Worm (Caenorhabditis elegans) whole organism, young adult: Measurements from ENCODE around the gene bec-1.

ENCODE experiments used
- B0336.3 ChIP-seq: fragments of 200-800 bp; sonication (Bioruptor generic); IDR thresholded peaks from 2 replicates; pipeline ENCODE4 v1.3.6; 2022; ENCODE audit warnings: missing genetic modification characterization, missing compliant biosample characterization
- D2030.7 ChIP-seq: fragments of 200-800 bp; sonication (Bioruptor generic); IDR thresholded peaks from 2 replicates; pipeline ENCODE4 v1.3.6; 2022; ENCODE audit warnings: missing genetic modification reagents, missing genetic modification characterization, missing compliant biosample characterization
- F57C9.4 ChIP-seq: sonication (generic microtip); optimal IDR thresholded peaks from 2 replicates; lab custom pipeline; 2017; ENCODE audit warnings: mild to moderate bottlenecking, missing genetic modification characterization, missing compliant biosample characterization
- K11D2.4 ChIP-seq: fragments of 200-800 bp; sonication (Bioruptor generic); IDR thresholded peaks from 2 replicates; pipeline ENCODE4 v1.3.6; 2022; ENCODE audit warnings: missing genetic modification reagents, missing genetic modification characterization, missing compliant biosample characterization
- Y53F4B.3 ChIP-seq: fragments of 200-800 bp; sonication (Bioruptor generic); IDR thresholded peaks from 2 replicates; pipeline ENCODE4 v1.3.6; 2022; ENCODE audit warnings: missing genetic modification reagents, missing genetic modification characterization, missing compliant biosample characterization
- Y53G8AR.9 ChIP-seq: fragments of 200-800 bp; sonication (Bioruptor generic); conservative IDR thresholded peaks from 2 replicates; pipeline ENCODE4 v1.3.6; 2022; ENCODE audit warnings: missing genetic modification reagents, missing genetic modification characterization, missing compliant biosample characterization
- Y56A3A.18 ChIP-seq: fragments of 200-800 bp; sonication (Bioruptor generic); IDR thresholded peaks from 2 replicates; pipeline ENCODE4 v1.3.6; 2022; ENCODE audit warnings: missing genetic modification reagents, missing genetic modification characterization, missing compliant biosample characterization
- Y95B8A.8 ChIP-seq: fragments of 200-800 bp; sonication (Bioruptor generic); IDR thresholded peaks from 2 replicates; pipeline ENCODE4 v1.3.6; 2022; ENCODE audit warnings: missing genetic modification reagents, missing genetic modification characterization, missing compliant biosample characterization
- ama-1 ChIP-seq, 3 experiments: fragments of 150-350 bp in 1 of 3; sonication (generic microtip) in 2 of 3; optimal IDR thresholded peaks; 2 replicates each; lab custom pipeline; 2014 to 2018; ENCODE audit warnings: missing biosample characterization in 2 of 3, missing genetic modification characterization in 2 of 3, missing genetic modification reagents in 2 of 3
- attf-3 ChIP-seq: fragments of 200-800 bp; sonication (Bioruptor generic); conservative IDR thresholded peaks from 2 replicates; pipeline ENCODE4 v1.3.6; 2022; ENCODE audit warnings: missing genetic modification reagents, missing genetic modification characterization, missing compliant biosample characterization
- bed-1 ChIP-seq: fragments of 200-800 bp; sonication (Bioruptor generic); IDR thresholded peaks from 2 replicates; pipeline ENCODE4 v1.3.6; 2022; ENCODE audit warnings: missing genetic modification reagents, missing genetic modification characterization, missing compliant biosample characterization
- bed-2 ChIP-seq: fragments of 200-800 bp; sonication (Bioruptor generic); IDR thresholded peaks from 2 replicates; pipeline ENCODE4 v1.3.6; 2022; ENCODE audit warnings: missing genetic modification reagents, missing genetic modification characterization, missing compliant biosample characterization
- dox-1 ChIP-seq: fragments of 200-800 bp; sonication (Bioruptor generic); IDR thresholded peaks from 2 replicates; pipeline ENCODE4 v1.3.6; 2022; ENCODE audit warnings: missing genetic modification reagents, missing genetic modification characterization, missing compliant biosample characterization
- dpl-1 ChIP-seq: fragments of 150-350 bp; optimal IDR thresholded peaks from 2 replicates; lab custom pipeline; 2014; ENCODE audit warnings: missing biosample characterization, missing genetic modification reagents, missing genetic modification characterization
- egrh-3 ChIP-seq: fragments of 200-800 bp; sonication (Bioruptor generic); IDR thresholded peaks from 2 replicates; pipeline ENCODE4 v1.3.6; 2022; ENCODE audit warnings: missing genetic modification reagents, missing genetic modification characterization, missing compliant biosample characterization
- ets-4 ChIP-seq: fragments of 200-800 bp; sonication (Bioruptor generic); optimal IDR thresholded peaks from 2 replicates; lab custom pipeline; 2018; ENCODE audit warnings: mild to moderate bottlenecking, missing genetic modification characterization, missing compliant biosample characterization
- him-1 ChIP-seq: sonication (generic microtip); optimal IDR thresholded peaks from 2 replicates; lab custom pipeline; 2016; ENCODE audit warnings: missing genotype, missing genetic modification reagents, missing genetic modification characterization, missing compliant biosample characterization
- hlh-12 ChIP-seq: sonication (generic microtip); optimal IDR thresholded peaks from 2 replicates; lab custom pipeline; 2016; ENCODE audit warnings: missing genetic modification characterization, missing compliant biosample characterization
- hlh-26 ChIP-seq: fragments of 200-800 bp; sonication (Bioruptor generic); conservative IDR thresholded peaks from 2 replicates; pipeline ENCODE4 v1.3.6; 2022; ENCODE audit warnings: missing genetic modification reagents, missing genetic modification characterization, missing compliant biosample characterization
- hmg-20 ChIP-seq: fragments of 200-800 bp; sonication (Bioruptor generic); IDR thresholded peaks from 2 replicates; pipeline ENCODE4 v1.3.6; 2022; ENCODE audit warnings: missing genetic modification reagents, missing genetic modification characterization, missing compliant biosample characterization
- hrde-1 ChIP-seq: sonication (generic microtip); optimal IDR thresholded peaks from 2 replicates; lab custom pipeline; 2016; ENCODE audit warnings: missing genetic modification characterization, mild to moderate bottlenecking, missing compliant biosample characterization, moderate library complexity, missing genotype, missing genetic modification reagents, borderline replicate concordance
- let-607 ChIP-seq, 2 experiments: fragments of 200-800 bp in 1 of 2; sonication (Bioruptor generic) in 1 of 2; sonication (generic microtip) in 1 of 2; optimal IDR thresholded peaks; 2 replicates each; lab custom pipeline; 2016 to 2018; ENCODE audit warnings: mild to moderate bottlenecking in 2 of 2, missing compliant biosample characterization in 2 of 2, missing genetic modification characterization in 2 of 2, moderate library complexity in 2 of 2, missing genotype in 1 of 2
- lin-40 ChIP-seq: sonication (generic microtip); optimal IDR thresholded peaks from 2 replicates; lab custom pipeline; 2016; ENCODE audit warnings: missing genetic modification characterization, mild to moderate bottlenecking, missing compliant biosample characterization, missing genotype, missing genetic modification reagents
- lin-54 ChIP-seq: fragments of 200-800 bp; sonication (Bioruptor generic); optimal IDR thresholded peaks from 2 replicates; lab custom pipeline; 2018; ENCODE audit warnings: mild to moderate bottlenecking, missing genetic modification characterization, missing compliant biosample characterization
- lsl-1 ChIP-seq: fragments of 200-800 bp; sonication (Bioruptor generic); optimal IDR thresholded peaks from 2 replicates; lab custom pipeline; 2018; ENCODE audit warnings: mild to moderate bottlenecking, missing genetic modification characterization, moderate library complexity, missing compliant biosample characterization
- lsy-27 ChIP-seq: sonication (generic microtip); optimal IDR thresholded peaks from 2 replicates; lab custom pipeline; 2017; ENCODE audit warnings: missing genetic modification characterization, mild to moderate bottlenecking, missing compliant biosample characterization, antibody characterized with exemption, missing genotype, borderline replicate concordance; ENCODE audit not compliant: insufficient read depth
- madf-3 ChIP-seq: fragments of 200-800 bp; sonication (Bioruptor generic); IDR thresholded peaks from 2 replicates; pipeline ENCODE4 v1.3.6; 2022; ENCODE audit warnings: missing genetic modification reagents, missing genetic modification characterization, missing compliant biosample characterization
- madf-6 ChIP-seq: fragments of 200-800 bp; sonication (Bioruptor generic); IDR thresholded peaks from 2 replicates; pipeline ENCODE4 v1.3.6; 2022; ENCODE audit warnings: missing genetic modification reagents, missing genetic modification characterization, missing compliant biosample characterization
- madf-8 ChIP-seq: fragments of 200-800 bp; sonication (Bioruptor generic); conservative IDR thresholded peaks from 2 replicates; pipeline ENCODE4 v1.3.6; 2022; ENCODE audit warnings: missing genetic modification reagents, missing genetic modification characterization, missing compliant biosample characterization
- mxl-1 ChIP-seq: sonication (generic microtip); optimal IDR thresholded peaks from 2 replicates; lab custom pipeline; 2016; ENCODE audit warnings: missing genetic modification characterization, missing compliant biosample characterization
- nfyb-1 ChIP-seq: fragments of 200-800 bp; sonication (Bioruptor generic); IDR thresholded peaks from 2 replicates; pipeline ENCODE4 v1.3.6; 2022; ENCODE audit warnings: missing genetic modification reagents, missing genetic modification characterization, missing compliant biosample characterization
- nhr-90 ChIP-seq: sonication (generic microtip); optimal IDR thresholded peaks from 2 replicates; lab custom pipeline; 2016; ENCODE audit warnings: missing genotype, mild to moderate bottlenecking, missing genetic modification characterization, missing compliant biosample characterization
- rec-8 ChIP-seq, 2 experiments: sonication (generic microtip); optimal IDR thresholded peaks; 2 replicates each; lab custom pipeline; 2016; ENCODE audit warnings: mild to moderate bottlenecking in 2 of 2, missing genetic modification characterization in 2 of 2, missing genetic modification reagents in 2 of 2, missing genotype in 2 of 2, missing biosample characterization in 1 of 2, missing compliant biosample characterization in 1 of 2, moderate library complexity in 1 of 2
- sdz-38 ChIP-seq: sonication (generic microtip); optimal IDR thresholded peaks from 2 replicates; lab custom pipeline; 2016; ENCODE audit warnings: missing genotype, missing genetic modification characterization, missing compliant biosample characterization
- sea-2 ChIP-seq: fragments of 200-800 bp; sonication (Bioruptor generic); IDR thresholded peaks from 2 replicates; pipeline ENCODE4 v1.3.6; 2022; ENCODE audit warnings: missing genetic modification characterization, missing compliant biosample characterization
- snpc-1.3 ChIP-seq: sonication (generic microtip); optimal IDR thresholded peaks from 2 replicates; lab custom pipeline; 2017; ENCODE audit warnings: missing genetic modification characterization, mild to moderate bottlenecking, missing compliant biosample characterization, antibody characterized with exemption, moderate library complexity, missing genotype, missing genetic modification reagents; ENCODE audit not compliant: insufficient read depth
- somi-1 ChIP-seq: fragments of 200-800 bp; sonication (Bioruptor generic); optimal IDR thresholded peaks from 2 replicates; lab custom pipeline; 2018; ENCODE audit warnings: mild to moderate bottlenecking, missing genetic modification characterization, missing compliant biosample characterization
- tbp1 ChIP-seq: fragments of 200-800 bp; sonication (Bioruptor generic); optimal IDR thresholded peaks from 2 replicates; lab custom pipeline; 2018; ENCODE audit warnings: mild to moderate bottlenecking, missing genetic modification characterization, missing compliant biosample characterization
- zim-3 ChIP-seq: sonication (generic microtip); optimal IDR thresholded peaks from 2 replicates; lab custom pipeline; 2017; ENCODE audit warnings: mild to moderate bottlenecking, missing genetic modification characterization, moderate library complexity, missing compliant biosample characterization
- ztf-22 ChIP-seq: fragments of 200-800 bp; sonication (Bioruptor generic); optimal IDR thresholded peaks from 2 replicates; lab custom pipeline; 2018; ENCODE audit warnings: mild to moderate bottlenecking, missing genetic modification characterization, moderate library complexity, missing compliant biosample characterization

bec-1 gene

DNA sequence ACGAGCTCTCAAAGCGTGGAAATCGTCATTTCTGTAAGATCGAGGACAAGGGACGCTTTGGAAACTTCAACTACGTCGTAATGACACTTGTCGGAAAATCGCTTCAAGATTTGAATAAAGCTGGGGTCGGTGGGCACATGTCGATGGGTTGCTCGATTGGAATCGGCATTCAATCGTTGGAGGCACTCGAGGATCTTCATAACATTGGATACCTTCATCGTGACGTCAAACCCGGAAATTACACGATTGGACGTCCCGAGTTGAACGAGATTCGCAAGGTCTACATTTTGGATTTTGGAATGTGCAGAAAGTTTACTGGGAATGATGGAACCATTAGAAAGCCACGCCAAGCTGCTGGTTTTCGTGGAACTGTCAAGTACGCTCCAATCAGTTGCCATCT lies 31.7 kb downstream of the bec-1 start:
- no peak for TF ChIP-seq snpc-1.3
- TF ChIP-seq rec-8 (tag; optimal IDR thresholded peaks at IDR 0.05; lab: Kevin White, UChicago), result no peak
- no peak for TF ChIP-seq egrh-3 (GFP tag; lab: Robert Waterston, UW)
- TF ChIP-seq bed-2 (GFP tag; lab: Robert Waterston, UW), result no peak
- TF ChIP-seq madf-6 (GFP tag; lab: Robert Waterston, UW), result no peak
- TF ChIP-seq nfyb-1, result no peak
- TF ChIP-seq hlh-12 (tag; lab: Kevin White, UChicago), result no peak
- TF ChIP-seq B0336.3 (GFP tag; lab: Robert Waterston, UW), result no peak
- no peak for TF ChIP-seq him-1 (tag; lab: Kevin White, UChicago)
- TF ChIP-seq madf-8 (GFP tag; lab: Robert Waterston, UW), result no peak
- no peak for TF ChIP-seq hrde-1 (tag; lab: Kevin White, UChicago)
- no peak for TF ChIP-seq lin-40
- no peak for TF ChIP-seq Y95B8A.8 (GFP tag; lab: Robert Waterston, UW)
- TF ChIP-seq let-607 (tag; optimal IDR thresholded peaks at IDR 0.05; lab: Kevin White, UChicago), result no peak
- no peak for TF ChIP-seq dox-1 (GFP tag; lab: Robert Waterston, UW)
- TF ChIP-seq madf-3, result no peak

DNA sequence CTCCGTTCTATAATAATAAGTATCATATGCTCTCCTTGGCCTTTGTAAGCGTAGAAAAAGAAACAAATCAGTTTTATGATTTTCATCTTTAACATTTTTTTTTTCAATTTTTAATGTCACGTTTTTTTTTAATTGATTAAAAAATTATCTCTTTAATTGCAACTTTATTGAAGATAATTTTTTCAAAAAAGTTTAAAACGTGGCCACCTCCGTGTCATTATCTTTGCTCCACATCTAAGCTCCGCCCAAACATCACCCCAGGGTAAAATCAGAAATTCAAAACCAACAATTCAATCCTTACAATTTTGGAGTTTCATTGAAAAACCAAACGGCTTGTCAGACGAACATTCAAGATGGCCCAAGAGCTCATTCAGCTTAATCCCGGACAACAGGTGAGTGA lies 32.6 kb downstream of the bec-1 start, which contains the start of gene ttbk-8.2:
Gene ttbk-8.2, plus strand, starts transcription at position 301 of the 400 bp plus-strand sequence.
- TF ChIP-seq hlh-26 (GFP tag; lab: Robert Waterston, UW), result no peak
- TF ChIP-seq him-1 (tag; lab: Kevin White, UChicago), result no peak
- no peak for TF ChIP-seq madf-3
- no peak for TF ChIP-seq D2030.7 (GFP tag; lab: Robert Waterston, UW)
- no peak for TF ChIP-seq tbp1 (GFP tag; lab: Kevin White, UChicago)
- TF ChIP-seq F57C9.4 (tag; lab: Kevin White, UChicago), result no peak
- no peak for TF ChIP-seq K11D2.4 (GFP tag; lab: Robert Waterston, UW)
- TF ChIP-seq sea-2 (GFP tag; lab: Robert Waterston, UW), result no peak
- TF ChIP-seq somi-1 (GFP tag; lab: Kevin White, UChicago), result no peak
- no peak for TF ChIP-seq Y53F4B.3 (GFP tag; lab: Robert Waterston, UW)
- TF ChIP-seq sdz-38 (tag; lab: Kevin White, UChicago), result no peak

DNA sequence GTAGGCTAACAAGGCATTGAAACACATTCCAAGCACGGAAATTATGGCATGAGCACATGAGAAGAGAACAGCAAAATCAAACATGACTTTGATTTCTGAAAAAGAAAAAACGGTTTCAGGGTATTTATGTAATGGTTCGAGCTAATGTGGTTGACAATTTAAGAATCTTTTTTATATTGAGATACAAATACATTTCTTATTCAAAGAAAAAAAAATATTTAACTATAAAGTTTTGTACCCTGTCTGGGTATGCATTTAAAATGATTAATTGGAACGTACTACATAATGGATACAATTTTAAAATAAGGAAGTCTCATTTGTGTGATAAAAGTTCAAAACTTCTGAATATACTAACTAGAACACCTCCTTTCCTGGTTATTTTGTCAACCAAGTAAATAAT lies 34.1 kb downstream of the bec-1 start, which contains the start of gene srd-12:
Gene srd-12, minus strand, starts transcription at position 101 of the 400 bp plus-strand sequence.
- no peak for TF ChIP-seq lsl-1 (GFP tag; lab: Kevin White, UChicago)
- no peak for TF ChIP-seq Y53G8AR.9 (GFP tag; lab: Robert Waterston, UW)
- no peak for TF ChIP-seq nhr-90 (tag; lab: Kevin White, UChicago)
- TF ChIP-seq bed-1 (GFP tag; lab: Robert Waterston, UW), result no peak
- no peak for TF ChIP-seq him-1 (tag; lab: Kevin White, UChicago)
- no peak for TF ChIP-seq attf-3 (GFP tag; lab: Robert Waterston, UW)
- TF ChIP-seq dpl-1 (GFP tag; lab: Kevin White, UChicago), result no peak
- TF ChIP-seq lin-54, result no peak
- no peak for TF ChIP-seq mxl-1
- no peak for TF ChIP-seq lsy-27 (tag; lab: Kevin White, UChicago)
- no peak for TF ChIP-seq zim-3 (tag; lab: Kevin White, UChicago)
- TF ChIP-seq ama-1 (optimal IDR thresholded peaks at IDR 0.05; lab: Kevin White, UChicago), result no peak
- TF ChIP-seq ama-1 (GFP tag; optimal IDR thresholded peaks at IDR 0.05; lab: Kevin White, UChicago), result no peak
- no peak for TF ChIP-seq ets-4
- no peak for TF ChIP-seq Y56A3A.18 (GFP tag; lab: Robert Waterston, UW)
- TF ChIP-seq ztf-22, result no peak
- no peak for TF ChIP-seq hmg-20
- TF ChIP-seq, all 124 proteins: peak for 0
